Fruit fly (Drosophila melanogaster): ENCODE results near the gene Eip63F-1.

- TF ChIP-seq CG15710 (tag; optimal IDR thresholded peaks at IDR 0.05) (peak; percentile 55), CG8301 (tag; optimal IDR thresholded peaks at IDR 0.05) (peak; percentile 29), CG9948 (tag; optimal IDR thresholded peaks at IDR 0.05) (peak; percentile 5)
Measured at dm6 chr3L:3892154-3892624, 43.2 kb downstream of the Eip63F-1 start, which contains the start of gene Fie.

Data from whole organism, pupa.